Worm (Caenorhabditis elegans): ENCODE data around the gene K11C4.2.
A peak's percentile ranks its signal among the peaks of the same experiment; 100 is the strongest.

K11C4.2 gene

DNA sequence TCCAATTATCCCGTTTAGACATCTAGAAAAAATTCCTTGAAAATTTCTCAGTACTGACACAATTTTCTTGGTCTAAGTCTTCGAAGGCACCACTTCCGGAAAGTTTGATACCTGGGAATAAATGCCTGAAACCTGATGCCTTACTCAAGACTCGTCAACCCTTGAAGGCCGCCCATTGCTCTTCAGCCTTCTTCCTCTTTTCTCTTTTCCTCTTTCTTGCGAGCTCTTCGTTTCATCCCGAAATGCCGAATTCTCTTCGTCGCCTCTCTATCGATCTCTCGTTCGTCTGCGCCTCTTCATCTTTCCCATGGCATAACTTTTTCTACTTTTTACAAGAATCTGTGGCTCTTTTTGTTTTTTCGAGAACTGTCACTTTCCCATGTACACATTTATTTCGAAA lies 1.2 kb upstream of the K11C4.2 start:
- TF ChIP-seq ceh-82 (tag; optimal IDR thresholded peaks at IDR 0.05) (no peak), nfya-1 (tag; optimal IDR thresholded peaks at IDR 0.05; ENCODE audit: insufficient read depth) (peak; percentile 48)

- TF ChIP-seq ZK546.5 (tag; optimal IDR thresholded peaks at IDR 0.05) (no peak), ceh-9 (tag; optimal IDR thresholded peaks at IDR 0.05) (no peak), aly-2 (tag; optimal IDR thresholded peaks at IDR 0.05) (no peak), egl-27 (tag; optimal IDR thresholded peaks at IDR 0.05) (no peak), lin-15B (tag; optimal IDR thresholded peaks at IDR 0.05) (no peak), pha-4 (tag; optimal IDR thresholded peaks at IDR 0.05) (no peak), nhr-237 (tag; optimal IDR thresholded peaks at IDR 0.05) (no peak), R02D3.7 (tag; optimal IDR thresholded peaks at IDR 0.05) (no peak), ztf-11 (tag; optimal IDR thresholded peaks at IDR 0.05) (no peak), elt-1 (tag; optimal IDR thresholded peaks at IDR 0.05) (no peak), lsy-12 (tag; optimal IDR thresholded peaks at IDR 0.05) (no peak), unc-62 (GFP tag; optimal IDR thresholded peaks at IDR 0.05) (no peak), nhr-11 (tag; optimal IDR thresholded peaks at IDR 0.05) (no peak)
Measured at ce11 chrV:6896700-6897099, 1.8 kb downstream of the K11C4.2 start, which contains the start of gene K11C4.1. Gene K11C4.1, plus strand, starts transcription at chrV:6897000.

- TF ChIP-seq nhr-23 (tag; optimal IDR thresholded peaks at IDR 0.05) (no peak), pqm-1 (tag; optimal IDR thresholded peaks at IDR 0.05) (peak; percentile 63)
Measured at ce11 chrV:6900173-6900638, 5.3 kb downstream of the K11C4.2 start, which contains the start of gene odc-1. Gene odc-1, minus strand, starts transcription at chrV:6900223.

DNA sequence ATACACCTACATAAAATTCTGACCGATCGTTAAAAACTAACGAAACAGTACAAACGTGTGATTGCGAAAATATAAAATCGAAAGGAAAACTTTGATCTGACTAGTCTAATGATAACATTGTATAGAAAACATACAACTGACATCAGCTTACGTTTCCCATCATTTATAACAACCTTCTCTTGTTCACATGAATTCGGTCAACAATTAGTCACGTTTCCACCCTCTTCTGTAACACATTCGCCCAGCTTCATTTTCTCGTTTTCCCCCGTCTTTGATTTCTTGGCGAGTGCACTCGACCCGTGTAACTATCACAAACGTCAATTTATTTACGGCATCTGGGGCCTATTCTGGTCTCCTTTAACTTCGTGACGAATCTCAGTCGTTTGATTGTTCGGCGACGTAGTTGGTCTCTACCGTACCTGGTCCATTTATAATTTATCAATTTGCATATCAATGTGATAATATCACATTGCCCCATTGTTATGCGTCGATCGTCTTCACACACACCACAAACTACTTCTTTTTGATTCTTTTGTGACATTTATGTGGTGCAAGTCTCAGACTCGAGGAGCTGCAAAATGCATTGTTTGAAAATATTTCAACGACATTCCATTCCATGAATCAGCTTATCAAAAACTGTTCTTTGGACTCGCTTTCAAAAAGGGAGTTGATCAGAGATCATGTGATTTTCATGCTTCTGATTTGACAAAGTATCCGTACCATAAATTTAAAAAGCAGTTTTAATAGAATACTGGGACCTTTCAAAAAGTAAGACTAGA lies 6.1 kb downstream of the K11C4.2 start:
- TF ChIP-seq ama-1 (optimal IDR thresholded peaks at IDR 0.05) (no peak), elt-2 (tag; optimal IDR thresholded peaks at IDR 0.05) (peak; percentile 46), nhr-25 (tag; optimal IDR thresholded peaks at IDR 0.05) (peak; percentile 39)

- no peak for TF ChIP-seq egl-27 (tag; optimal IDR thresholded peaks at IDR 0.05)
- TF ChIP-seq fkh-2 (tag; optimal IDR thresholded peaks at IDR 0.05): no peak
- TF ChIP-seq mml-1 (tag; optimal IDR thresholded peaks at IDR 0.05): no peak
- no peak for TF ChIP-seq pqm-1 (tag; optimal IDR thresholded peaks at IDR 0.05)
- TF ChIP-seq nhr-23 (tag; optimal IDR thresholded peaks at IDR 0.05): no peak
- no peak for TF ChIP-seq sea-2 (GFP tag; optimal IDR thresholded peaks at IDR 0.05)
- no peak for TF ChIP-seq nhr-28 (tag; optimal IDR thresholded peaks at IDR 0.05)
Measured at ce11 chrV:6901943-6902549, 7.2 kb downstream of the K11C4.2 start.

- TF ChIP-seq eor-1 (tag; optimal IDR thresholded peaks at IDR 0.05) (no peak), ztf-4 (tag; optimal IDR thresholded peaks at IDR 0.05) (no peak), pha-4 (tag; optimal IDR thresholded peaks at IDR 0.05) (no peak), egl-27 (tag; optimal IDR thresholded peaks at IDR 0.05) (no peak), sea-2 (GFP tag; optimal IDR thresholded peaks at IDR 0.05) (no peak), skn-1 (tag; optimal IDR thresholded peaks at IDR 0.05) (no peak), daf-12 (tag; optimal IDR thresholded peaks at IDR 0.05) (no peak)
Measured at ce11 chrV:6906435-6906834, 11.6 kb downstream of the K11C4.2 start.

DNA sequence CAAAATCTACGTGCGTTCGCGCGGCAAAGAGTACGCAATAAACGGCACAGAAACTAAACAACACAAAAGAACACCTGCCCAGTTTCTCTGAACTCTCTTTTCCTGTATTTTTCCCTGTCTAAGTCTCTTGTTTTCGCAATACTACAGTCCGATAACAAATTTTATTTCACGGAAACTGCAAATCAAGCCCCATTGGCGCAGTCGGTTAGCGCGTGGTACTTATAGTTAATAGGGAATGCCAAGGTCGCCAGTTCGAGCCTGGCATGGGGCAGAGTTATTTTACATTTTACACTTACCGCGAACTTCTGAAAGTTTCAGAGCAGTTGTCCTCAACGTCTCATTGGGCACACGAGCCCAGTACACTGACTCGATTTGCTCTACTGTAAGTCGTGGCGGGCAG lies 22.4 kb downstream of the K11C4.2 start:
- TF ChIP-seq egl-5 (tag; optimal IDR thresholded peaks at IDR 0.05) (no peak), nhr-43 (tag; optimal IDR thresholded peaks at IDR 0.05; ENCODE audit: poor library complexity, severe bottlenecking) (no peak), mdl-1 (tag; optimal IDR thresholded peaks at IDR 0.05) (no peak), lin-15B (tag; optimal IDR thresholded peaks at IDR 0.05) (no peak), elt-2 (tag; optimal IDR thresholded peaks at IDR 0.05) (no peak), jun-1 (tag; optimal IDR thresholded peaks at IDR 0.05) (no peak), pqm-1 (tag; optimal IDR thresholded peaks at IDR 0.05) (no peak), elt-3 (tag; optimal IDR thresholded peaks at IDR 0.05) (no peak)

Data from whole organism, L3 larva.